Fruit fly (Drosophila melanogaster) whole organism, prepupa: ENCODE data around the gene TMEM216.

Source experiments
- Blimp-1 ChIP-seq: fragments of 200-800 bp; sonication (Bioruptor generic); optimal IDR thresholded peaks from 3 replicates; lab custom pipeline; 2017; ENCODE audit warnings: missing biosample characterization, missing genetic modification characterization, mild to moderate bottlenecking, moderate library complexity, missing genetic modification reagents
- CG10631 ChIP-seq: fragments of 200-800 bp; sonication (Bioruptor generic); optimal IDR thresholded peaks from 2 replicates; lab custom pipeline; 2016; ENCODE audit warnings: missing biosample characterization, missing genetic modification characterization
- CG10669 ChIP-seq: fragments of 200-800 bp; sonication (Bioruptor generic); optimal IDR thresholded peaks from 3 replicates; lab custom pipeline; 2018; ENCODE audit warnings: missing biosample characterization, mild to moderate bottlenecking, missing genetic modification characterization, moderate library complexity
- CG11294 ChIP-seq: fragments of 200-800 bp; sonication (Bioruptor generic); IDR thresholded peaks from 2 replicates; pipeline ENCODE4 v1.3.6; 2022; ENCODE audit warnings: missing biosample characterization, missing genetic modification characterization
- CG11762 ChIP-seq: fragments of 200-800 bp; sonication (Bioruptor generic); optimal IDR thresholded peaks from 3 replicates; lab custom pipeline; 2016; ENCODE audit warnings: missing biosample characterization, missing genetic modification characterization; ENCODE audit not compliant: insufficient read depth
- CG11902 ChIP-seq: fragments of 200-800 bp; sonication (Bioruptor generic); optimal IDR thresholded peaks from 3 replicates; lab custom pipeline; 2016; ENCODE audit warnings: missing biosample characterization, missing genetic modification characterization
- CG16779 ChIP-seq: fragments of 200-800 bp; sonication (Bioruptor generic); optimal IDR thresholded peaks from 3 replicates; lab custom pipeline; 2017; ENCODE audit warnings: missing biosample characterization, mild to moderate bottlenecking, missing genetic modification characterization
- CG3032 ChIP-seq: fragments of 200-800 bp; optimal IDR thresholded peaks from 2 replicates; lab custom pipeline; 2019; ENCODE audit warnings: missing biosample characterization, mild to moderate bottlenecking, missing genetic modification characterization, moderate library complexity
- CG31627 ChIP-seq: fragments of 200-800 bp; sonication (Bioruptor generic); optimal IDR thresholded peaks from 3 replicates; lab custom pipeline; 2016; ENCODE audit warnings: missing biosample characterization, missing genetic modification characterization
- CG32006 ChIP-seq: fragments of 200-800 bp; sonication (Bioruptor generic); optimal IDR thresholded peaks from 3 replicates; lab custom pipeline; 2017; ENCODE audit warnings: missing biosample characterization, mild to moderate bottlenecking, missing genetic modification characterization
- CG34406 ChIP-seq: fragments of 200-800 bp; sonication (Bioruptor generic); optimal IDR thresholded peaks from 3 replicates; lab custom pipeline; 2016; ENCODE audit warnings: missing biosample characterization, missing genetic modification characterization
- CG3919 ChIP-seq: fragments of 200-800 bp; sonication (Bioruptor generic); optimal IDR thresholded peaks from 3 replicates; lab custom pipeline; 2016; ENCODE audit warnings: missing biosample characterization, missing genetic modification characterization
- CG4318 ChIP-seq: fragments of 200-800 bp; sonication (Bioruptor generic); optimal IDR thresholded peaks from 3 replicates; lab custom pipeline; 2017; ENCODE audit warnings: missing biosample characterization, mild to moderate bottlenecking, missing genetic modification characterization
- CG6163 ChIP-seq: fragments of 200-800 bp; sonication (Bioruptor generic); IDR thresholded peaks from 3 replicates; pipeline ENCODE4 v1.3.6; 2022; ENCODE audit warnings: missing biosample characterization, missing genetic modification characterization
- CG6276 ChIP-seq: fragments of 200-800 bp; sonication (Bioruptor generic); optimal IDR thresholded peaks from 2 replicates; lab custom pipeline; 2017; ENCODE audit warnings: missing biosample characterization, mild to moderate bottlenecking, missing genetic modification characterization
- CG6792 ChIP-seq: fragments of 200-800 bp; sonication (Bioruptor generic); optimal IDR thresholded peaks from 3 replicates; lab custom pipeline; 2016; ENCODE audit warnings: missing biosample characterization, missing genetic modification characterization
- CG6808 ChIP-seq: fragments of 200-800 bp; sonication (Bioruptor generic); optimal IDR thresholded peaks from 3 replicates; lab custom pipeline; 2017; ENCODE audit warnings: missing biosample characterization, missing genetic modification characterization, mild to moderate bottlenecking, moderate library complexity, missing genetic modification reagents
- CG7368 ChIP-seq: fragments of 200-800 bp; sonication (Bioruptor generic); optimal IDR thresholded peaks from 3 replicates; lab custom pipeline; 2016; ENCODE audit warnings: missing biosample characterization, missing genetic modification characterization
- CG8119 ChIP-seq: fragments of 200-800 bp; sonication (Bioruptor generic); IDR thresholded peaks from 3 replicates; pipeline ENCODE4 v1.3.6; 2022; ENCODE audit warnings: missing biosample characterization, missing genetic modification characterization
- CG8319 ChIP-seq: fragments of 200-800 bp; sonication (Bioruptor generic); optimal IDR thresholded peaks from 3 replicates; lab custom pipeline; 2016; ENCODE audit warnings: missing biosample characterization, missing genetic modification characterization
- CG8632 ChIP-seq: fragments of 200-800 bp; sonication (Bioruptor generic); optimal IDR thresholded peaks from 3 replicates; lab custom pipeline; 2016; ENCODE audit warnings: missing biosample characterization, missing genetic modification characterization
- CG9139 ChIP-seq: fragments of 200-800 bp; sonication (Bioruptor generic); optimal IDR thresholded peaks from 3 replicates; lab custom pipeline; 2017; ENCODE audit warnings: missing biosample characterization, mild to moderate bottlenecking, missing genetic modification characterization
- Eip75B ChIP-seq: fragments of 200-800 bp; sonication (Bioruptor generic); optimal IDR thresholded peaks from 3 replicates; lab custom pipeline; 2016; ENCODE audit warnings: missing biosample characterization, missing genetic modification characterization
- Eip78C ChIP-seq: fragments of 200-800 bp; sonication (Bioruptor generic); peaks from one replicate; lab custom pipeline; 2016; ENCODE audit warnings: missing biosample characterization, missing genetic modification characterization
- Eip93F ChIP-seq: fragments of 200-800 bp; sonication (Bioruptor generic); optimal IDR thresholded peaks from 2 replicates; lab custom pipeline; 2016; ENCODE audit warnings: missing biosample characterization, mild to moderate bottlenecking, missing genetic modification characterization
- Ets21C ChIP-seq: fragments of 200-800 bp; sonication (Bioruptor generic); optimal IDR thresholded peaks from 3 replicates; lab custom pipeline; 2016; ENCODE audit warnings: missing biosample characterization, missing genetic modification characterization
- Gug ChIP-seq: fragments of 200-800 bp; sonication (Bioruptor generic); IDR thresholded peaks from 2 replicates; pipeline ENCODE4 v1.3.6; 2022; ENCODE audit warnings: missing biosample characterization, missing genetic modification characterization
- Hr38 ChIP-seq: sonication (Bioruptor generic); optimal IDR thresholded peaks from 2 replicates; lab custom pipeline; 2016; ENCODE audit warnings: missing biosample characterization, missing genetic modification characterization
- Lpt ChIP-seq: fragments of 200-800 bp; sonication (Bioruptor generic); optimal IDR thresholded peaks from 3 replicates; lab custom pipeline; 2016; ENCODE audit warnings: missing biosample characterization, missing genetic modification characterization
- Met ChIP-seq: fragments of 200-800 bp; sonication (Bioruptor generic); optimal IDR thresholded peaks from 3 replicates; lab custom pipeline; 2016; ENCODE audit warnings: missing biosample characterization, missing genetic modification characterization
- OdsH ChIP-seq: fragments of 200-800 bp; sonication (Bioruptor generic); optimal IDR thresholded peaks from 3 replicates; lab custom pipeline; 2016; ENCODE audit warnings: missing biosample characterization, missing genetic modification characterization
- Smox ChIP-seq: fragments of 200-800 bp; sonication (Bioruptor generic); optimal IDR thresholded peaks from 3 replicates; lab custom pipeline; 2016; ENCODE audit warnings: missing biosample characterization, missing genetic modification characterization
- Sox102F ChIP-seq: fragments of 200-800 bp; sonication (Bioruptor generic); optimal IDR thresholded peaks from 2 replicates; lab custom pipeline; 2016; ENCODE audit warnings: missing biosample characterization, mild to moderate bottlenecking, missing genetic modification characterization
- Sox14 ChIP-seq: fragments of 200-800 bp; sonication (Bioruptor generic); optimal IDR thresholded peaks from 3 replicates; lab custom pipeline; 2016; ENCODE audit warnings: missing biosample characterization, missing genetic modification characterization
- cyc ChIP-seq: fragments of 200-800 bp; sonication (Bioruptor generic); optimal IDR thresholded peaks from 3 replicates; lab custom pipeline; 2016; ENCODE audit warnings: missing biosample characterization, missing genetic modification characterization
- dac ChIP-seq: fragments of 200-800 bp; sonication (Bioruptor generic); optimal IDR thresholded peaks from 2 replicates; lab custom pipeline; 2017; ENCODE audit warnings: missing biosample characterization, mild to moderate bottlenecking, missing genetic modification characterization
- dsx ChIP-seq: fragments of 200-800 bp; optimal IDR thresholded peaks from 3 replicates; lab custom pipeline; 2019; ENCODE audit warnings: missing biosample characterization, mild to moderate bottlenecking, missing genetic modification characterization, moderate library complexity; ENCODE audit not compliant: poor library complexity, severe bottlenecking
- eg ChIP-seq: fragments of 200-800 bp; sonication (Bioruptor generic); IDR thresholded peaks from 3 replicates; pipeline ENCODE4 v1.3.6; 2022; ENCODE audit warnings: missing biosample characterization, missing genetic modification characterization
- esn ChIP-seq: fragments of 200-800 bp; sonication (Bioruptor generic); optimal IDR thresholded peaks from 2 replicates; lab custom pipeline; 2016; ENCODE audit warnings: missing biosample characterization, mild to moderate bottlenecking, missing genetic modification characterization, moderate library complexity
- fd59A ChIP-seq: fragments of 200-800 bp; sonication (Bioruptor generic); optimal IDR thresholded peaks from 2 replicates; lab custom pipeline; 2017; ENCODE audit warnings: missing biosample characterization, mild to moderate bottlenecking, missing genetic modification characterization, missing genetic modification reagents
- fd85E ChIP-seq: fragments of 200-800 bp; sonication (Bioruptor generic); optimal IDR thresholded peaks from 3 replicates; lab custom pipeline; 2016; ENCODE audit warnings: missing biosample characterization, missing genetic modification characterization
- fkh ChIP-seq: fragments of 200-800 bp; sonication (Bioruptor generic); optimal IDR thresholded peaks from 3 replicates; lab custom pipeline; 2017; ENCODE audit warnings: missing biosample characterization, mild to moderate bottlenecking, missing genetic modification characterization, moderate library complexity
- lz ChIP-seq: fragments of 200-800 bp; sonication (Bioruptor generic); optimal IDR thresholded peaks from 3 replicates; lab custom pipeline; 2016; ENCODE audit warnings: missing biosample characterization, missing genetic modification characterization
- pdm3 ChIP-seq: fragments of 200-800 bp; sonication (Bioruptor generic); optimal IDR thresholded peaks from 3 replicates; lab custom pipeline; 2016; ENCODE audit warnings: missing biosample characterization, missing genetic modification characterization
- salr ChIP-seq, 2 experiments: fragments of 200-800 bp; sonication (Bioruptor generic); optimal IDR thresholded peaks; 3 replicates each; lab custom pipeline; 2016 to 2018; ENCODE audit warnings: missing biosample characterization in 2 of 2, missing genetic modification characterization in 2 of 2, mild to moderate bottlenecking in 1 of 2
- svp ChIP-seq: fragments of 200-800 bp; sonication (Bioruptor generic); peaks from one replicate; lab custom pipeline; 2016; ENCODE audit warnings: missing biosample characterization, missing genetic modification characterization

TMEM216 gene

dm6 chr3R:8686446-8686845, 29.6 kb upstream of the TMEM216 start:
- no peak for TF ChIP-seq CG34406 (GFP tag; lab: Kevin White, UChicago)
- no peak for TF ChIP-seq Smox (GFP tag; lab: Kevin White, UChicago)
- no peak for TF ChIP-seq Gug (GFP tag; lab: Robert Waterston, UW)
- no peak for TF ChIP-seq lz (GFP tag; lab: Kevin White, UChicago)
- TF ChIP-seq CG10631 (GFP tag; lab: Kevin White, UChicago), result no peak
- TF ChIP-seq esn (GFP tag; lab: Kevin White, UChicago), result no peak
- TF ChIP-seq CG4318 (GFP tag; lab: Kevin White, UChicago), result no peak
- no peak for TF ChIP-seq fkh (GFP tag; lab: Kevin White, UChicago)
- TF ChIP-seq CG9139 (GFP tag; lab: Kevin White, UChicago), result no peak
- TF ChIP-seq CG31627 (GFP tag; lab: Kevin White, UChicago), result no peak
- TF ChIP-seq CG8632, result no peak
- TF ChIP-seq svp (GFP tag; lab: Kevin White, UChicago), result no peak
- no peak for TF ChIP-seq fd59A (GFP tag; lab: Kevin White, UChicago)
- TF ChIP-seq CG6792 (GFP tag; lab: Kevin White, UChicago), result no peak
- TF ChIP-seq cyc, result no peak
- TF ChIP-seq CG6276 (GFP tag; lab: Kevin White, UChicago), result no peak
- no peak for TF ChIP-seq Ets21C (GFP tag; lab: Kevin White, UChicago)
- TF ChIP-seq Eip78C (GFP tag; lab: Kevin White, UChicago), result no peak

- TF ChIP-seq CG10669 (GFP tag; lab: Kevin White, UChicago), result peak; percentile 81
- no peak for TF ChIP-seq Smox (GFP tag; lab: Kevin White, UChicago)
- no peak for TF ChIP-seq cyc
- no peak for TF ChIP-seq lz (GFP tag; lab: Kevin White, UChicago)
- peak; percentile 99 for TF ChIP-seq eg (GFP tag; lab: Robert Waterston, UW)
- TF ChIP-seq Lpt (GFP tag; lab: Kevin White, UChicago), result peak; percentile 87
- peak; percentile 72 for TF ChIP-seq CG11762 (GFP tag; lab: Kevin White, UChicago)
- TF ChIP-seq Blimp-1 (GFP tag; lab: Kevin White, UChicago), result no peak
- peak; percentile 9 for TF ChIP-seq Sox14 (GFP tag; lab: Kevin White, UChicago)
- peak; percentile 64 to 77 for TF ChIP-seq salr (GFP tag; optimal IDR thresholded peaks at IDR 0.05; lab: Kevin White, UChicago)
- TF ChIP-seq dsx (GFP tag; lab: Kevin White, UChicago), result no peak
- peak; percentile 86 for TF ChIP-seq CG6808 (GFP tag; lab: Kevin White, UChicago)
- TF ChIP-seq dac, result peak; percentile 62
- TF ChIP-seq pdm3, result peak; percentile 77
- TF ChIP-seq esn (GFP tag; lab: Kevin White, UChicago), result no peak
- TF ChIP-seq CG6792 (GFP tag; lab: Kevin White, UChicago), result peak; percentile 16
- TF ChIP-seq Hr38 (GFP tag; lab: Kevin White, UChicago), result no peak
- peak; percentile 68; the same call in 1 of the 2 replicates for TF ChIP-seq CG11294 (GFP tag; lab: Robert Waterston, UW)
- TF ChIP-seq fd59A (GFP tag; lab: Kevin White, UChicago), result peak; percentile 42
- peak; percentile 35 for TF ChIP-seq CG8319 (GFP tag; lab: Kevin White, UChicago)
- no peak for TF ChIP-seq Ets21C (GFP tag; lab: Kevin White, UChicago)
- TF ChIP-seq OdsH, result peak; percentile 64
- TF ChIP-seq CG32006 (GFP tag; lab: Kevin White, UChicago), result peak; percentile 69
- peak; percentile 95 for TF ChIP-seq CG9139 (GFP tag; lab: Kevin White, UChicago)
- peak; percentile 73 for TF ChIP-seq CG8632
- TF ChIP-seq CG8119, result peak; percentile 94
- TF ChIP-seq CG3032 (tag; lab: Kevin White, UChicago), result peak; percentile 75
- peak; percentile 67 for TF ChIP-seq Sox102F (GFP tag; lab: Kevin White, UChicago)
- peak; percentile 47 for TF ChIP-seq CG10631 (GFP tag; lab: Kevin White, UChicago)
- no peak for TF ChIP-seq CG31627 (GFP tag; lab: Kevin White, UChicago)
- TF ChIP-seq Eip93F (GFP tag; lab: Kevin White, UChicago), result no peak
- peak; percentile 52 for TF ChIP-seq Met
- peak; percentile 21 for TF ChIP-seq fd85E (GFP tag; lab: Kevin White, UChicago)
- peak; percentile 70 for TF ChIP-seq CG34406 (GFP tag; lab: Kevin White, UChicago)
- TF ChIP-seq CG6276 (GFP tag; lab: Kevin White, UChicago), result peak; percentile 95
- TF ChIP-seq CG3919 (GFP tag; lab: Kevin White, UChicago), result peak; percentile 80
- TF ChIP-seq CG16779, result peak; percentile 94
- TF ChIP-seq Eip75B (GFP tag; lab: Kevin White, UChicago), result peak; percentile 55
- peak; percentile 98 for TF ChIP-seq CG6163 (GFP tag; lab: Robert Waterston, UW)
- TF ChIP-seq CG11902 (GFP tag; lab: Kevin White, UChicago), result no peak
- peak; percentile 84 for TF ChIP-seq CG7368 (GFP tag; lab: Kevin White, UChicago)
- TF ChIP-seq Eip78C (GFP tag; lab: Kevin White, UChicago), result no peak
- peak; percentile 37 for TF ChIP-seq svp (GFP tag; lab: Kevin White, UChicago)
These were observed 21.8 kb upstream of the TMEM216 start for dm6 chr3R:8694110-8694826.
